Worm (Caenorhabditis elegans) whole organism, L4 larva: ENCODE measurements around the gene vem-1.
A peak's percentile ranks its signal among the peaks of the same experiment; 100 is the strongest.

Source experiments
- D1046.2 ChIP-seq: fragments of 200-800 bp; sonication (Bioruptor generic); IDR thresholded peaks from 2 replicates; pipeline ENCODE4 v1.3.6; 2022; ENCODE audit warnings: missing genetic modification characterization, missing compliant biosample characterization
- F10B5.3 ChIP-seq: sonication (generic microtip); optimal IDR thresholded peaks from 2 replicates; lab custom pipeline; 2016; ENCODE audit warnings: mild to moderate bottlenecking, missing genetic modification characterization, missing compliant biosample characterization
- F26F4.8 ChIP-seq: fragments of 200-800 bp; sonication (Bioruptor generic); conservative IDR thresholded peaks from 2 replicates; pipeline ENCODE4 v1.3.6; 2022; ENCODE audit warnings: missing genetic modification characterization, missing compliant biosample characterization
- F49E8.2 ChIP-seq: sonication (generic microtip); optimal IDR thresholded peaks from 2 replicates; lab custom pipeline; 2016; ENCODE audit warnings: missing compliant biosample characterization, mild to moderate bottlenecking, missing genetic modification characterization, borderline replicate concordance
- T20F7.1 ChIP-seq: fragments of 200-800 bp; sonication (Bioruptor generic); optimal IDR thresholded peaks from 2 replicates; lab custom pipeline; 2018; ENCODE audit warnings: mild to moderate bottlenecking, missing genetic modification characterization, missing compliant biosample characterization
- T26A8.4 ChIP-seq: fragments of 200-800 bp; sonication (Bioruptor generic); IDR thresholded peaks from 2 replicates; pipeline ENCODE4 v1.3.6; 2022; ENCODE audit warnings: missing genetic modification characterization, missing compliant biosample characterization
- Y48G9A.11 ChIP-seq: fragments of 200-800 bp; sonication (Bioruptor generic); IDR thresholded peaks from 2 replicates; pipeline ENCODE4 v1.3.6; 2022; ENCODE audit warnings: missing genetic modification reagents, missing genetic modification characterization, missing compliant biosample characterization
- Y5F2A.4 ChIP-seq: fragments of 200-800 bp; sonication (Bioruptor generic); optimal IDR thresholded peaks from 2 replicates; lab custom pipeline; 2018; ENCODE audit warnings: mild to moderate bottlenecking, missing genetic modification characterization, missing compliant biosample characterization
- Y75B8A.6 ChIP-seq: fragments of 200-800 bp; sonication (Bioruptor generic); IDR thresholded peaks from 2 replicates; pipeline ENCODE4 v1.3.6; 2022; ENCODE audit warnings: missing genetic modification reagents, missing genetic modification characterization, missing compliant biosample characterization
- aha-1 ChIP-seq: fragments of 150-350 bp; peaks from one replicate; lab custom pipeline; 2014; ENCODE audit warnings: missing biosample characterization, missing genetic modification characterization
- ceh-20 ChIP-seq: fragments of 200-800 bp; sonication (Bioruptor generic); IDR thresholded peaks from 2 replicates; pipeline ENCODE4 v1.3.6; 2022; ENCODE audit warnings: missing genetic modification reagents, missing genetic modification characterization, missing compliant biosample characterization
- ces-1 ChIP-seq: fragments of 150-350 bp; sonication (generic microtip); optimal IDR thresholded peaks from 4 replicates; lab custom pipeline; 2014; ENCODE audit warnings: missing biosample characterization, missing genetic modification reagents, missing genetic modification characterization
- cey-2 ChIP-seq: sonication (generic microtip); optimal IDR thresholded peaks from 3 replicates; lab custom pipeline; 2017; ENCODE audit warnings: missing genetic modification characterization, mild to moderate bottlenecking, missing compliant biosample characterization, antibody characterized with exemption, borderline replicate concordance; ENCODE audit not compliant: insufficient read depth
- ctbp-1 ChIP-seq: fragments of 200-800 bp; sonication (Bioruptor generic); IDR thresholded peaks from 2 replicates; pipeline ENCODE4 v1.3.6; 2022; ENCODE audit warnings: missing genetic modification reagents, missing genetic modification characterization, missing compliant biosample characterization
- daf-16 ChIP-seq, 3 experiments: sonication (generic microtip); optimal IDR thresholded peaks; 2 replicates each; lab custom pipeline; 2016 to 2017; ENCODE audit warnings: missing genetic modification characterization in 3 of 3, missing genetic modification reagents in 3 of 3, mild to moderate bottlenecking in 2 of 3, missing compliant biosample characterization in 2 of 3, missing biosample characterization in 1 of 3, moderate library complexity in 1 of 3
- dmd-6 ChIP-seq: fragments of 200-800 bp; sonication (Bioruptor generic); IDR thresholded peaks from 2 replicates; pipeline ENCODE4 v1.3.6; 2022; ENCODE audit warnings: missing genetic modification reagents, missing genetic modification characterization, missing compliant biosample characterization
- dmd-9 ChIP-seq: fragments of 200-800 bp; sonication (Bioruptor generic); IDR thresholded peaks from 2 replicates; pipeline ENCODE4 v1.3.6; 2022; ENCODE audit warnings: missing genetic modification reagents, missing genetic modification characterization, missing compliant biosample characterization
- dpl-1 ChIP-seq: fragments of 150-350 bp; optimal IDR thresholded peaks from 2 replicates; lab custom pipeline; 2014; ENCODE audit warnings: missing biosample characterization, missing genetic modification reagents, missing genetic modification characterization
- duxl-1 ChIP-seq: sonication (generic microtip); optimal IDR thresholded peaks from 2 replicates; lab custom pipeline; 2016; ENCODE audit warnings: mild to moderate bottlenecking, missing genetic modification characterization, moderate library complexity, missing compliant biosample characterization; ENCODE audit not compliant: poor library complexity
- dve-1 ChIP-seq: sonication (generic microtip); optimal IDR thresholded peaks from 2 replicates; lab custom pipeline; 2017; ENCODE audit warnings: antibody characterized with exemption, mild to moderate bottlenecking, missing genetic modification characterization, missing compliant biosample characterization; ENCODE audit not compliant: insufficient read depth
- fkh-10 ChIP-seq: fragments of 150-350 bp; optimal IDR thresholded peaks from 2 replicates; lab custom pipeline; 2014; ENCODE audit warnings: missing biosample characterization, missing genetic modification reagents, missing genetic modification characterization
- gei-8 ChIP-seq: fragments of 200-800 bp; sonication (Bioruptor generic); optimal IDR thresholded peaks from 2 replicates; lab custom pipeline; 2018; ENCODE audit warnings: mild to moderate bottlenecking, missing genetic modification characterization, missing compliant biosample characterization
- hif-1 ChIP-seq, 2 experiments: sonication (generic microtip); optimal IDR thresholded peaks; 2 replicates each; lab custom pipeline; 2016 to 2017; ENCODE audit warnings: missing compliant biosample characterization in 2 of 2, missing genetic modification characterization in 2 of 2, missing genetic modification reagents in 2 of 2, missing genotype in 2 of 2, mild to moderate bottlenecking in 1 of 2
- hlh-11 ChIP-seq: fragments of 200-800 bp; sonication (Bioruptor generic); optimal IDR thresholded peaks from 2 replicates; lab custom pipeline; 2018; ENCODE audit warnings: mild to moderate bottlenecking, missing genetic modification characterization, missing compliant biosample characterization
- jun-1 ChIP-seq: fragments of 150-350 bp; optimal IDR thresholded peaks from 2 replicates; lab custom pipeline; 2014; ENCODE audit warnings: missing biosample characterization, missing genetic modification reagents, missing genetic modification characterization
- lim-7 ChIP-seq: fragments of 200-800 bp; sonication (Bioruptor generic); IDR thresholded peaks from 2 replicates; pipeline ENCODE4 v1.3.6; 2022; ENCODE audit warnings: missing genetic modification characterization, missing compliant biosample characterization
- lin-38 ChIP-seq: fragments of 200-800 bp; sonication (Bioruptor generic); IDR thresholded peaks from 2 replicates; pipeline ENCODE4 v1.3.6; 2022; ENCODE audit warnings: missing genetic modification reagents, missing genetic modification characterization, missing compliant biosample characterization
- lin-39 ChIP-seq: fragments of 150-350 bp; optimal IDR thresholded peaks from 2 replicates; lab custom pipeline; 2014; ENCODE audit warnings: missing biosample characterization, missing genetic modification reagents, missing genetic modification characterization
- lir-3 ChIP-seq: sonication (generic microtip); optimal IDR thresholded peaks from 2 replicates; lab custom pipeline; 2016; ENCODE audit warnings: mild to moderate bottlenecking, missing genetic modification characterization, missing compliant biosample characterization
- mdt-29 ChIP-seq: fragments of 200-800 bp; sonication (Bioruptor generic); IDR thresholded peaks from 2 replicates; pipeline ENCODE4 v1.3.6; 2022; ENCODE audit warnings: missing genetic modification reagents, missing genetic modification characterization, missing compliant biosample characterization
- nhr-48 ChIP-seq: sonication (generic microtip); optimal IDR thresholded peaks from 2 replicates; lab custom pipeline; 2016; ENCODE audit warnings: mild to moderate bottlenecking, missing genetic modification characterization, missing compliant biosample characterization
- nhr-6 ChIP-seq: fragments of 150-350 bp; optimal IDR thresholded peaks from 2 replicates; lab custom pipeline; 2014; ENCODE audit warnings: missing biosample characterization, missing genetic modification characterization
- nhr-76 ChIP-seq: fragments of 150-350 bp; optimal IDR thresholded peaks from 2 replicates; lab custom pipeline; 2014; ENCODE audit warnings: missing biosample characterization, missing genetic modification characterization
- pqm-1 ChIP-seq: sonication (generic microtip); optimal IDR thresholded peaks from 2 replicates; lab custom pipeline; 2017; ENCODE audit warnings: missing biosample characterization, missing genetic modification characterization
- skn-1 ChIP-seq: fragments of 150-350 bp; optimal IDR thresholded peaks from 2 replicates; lab custom pipeline; 2014; ENCODE audit warnings: missing biosample characterization, missing genetic modification characterization
- snpc-1.2 ChIP-seq: fragments of 200-800 bp; sonication (Bioruptor generic); IDR thresholded peaks from 2 replicates; pipeline ENCODE4 v1.3.6; 2022; ENCODE audit warnings: missing genetic modification reagents, missing genetic modification characterization, missing compliant biosample characterization
- tag-97 ChIP-seq: fragments of 200-800 bp; sonication (Bioruptor generic); IDR thresholded peaks from 2 replicates; pipeline ENCODE4 v1.3.6; 2022; ENCODE audit warnings: missing genetic modification characterization, missing compliant biosample characterization
- unc-130 ChIP-seq: sonication (generic microtip); optimal IDR thresholded peaks from 2 replicates; lab custom pipeline; 2016; ENCODE audit warnings: missing genetic modification reagents, missing genetic modification characterization, missing compliant biosample characterization
- unc-39 ChIP-seq: sonication (generic microtip); optimal IDR thresholded peaks from 2 replicates; lab custom pipeline; 2017; ENCODE audit warnings: missing biosample characterization, missing genetic modification characterization
- zag-1 ChIP-seq: fragments of 150-350 bp; optimal IDR thresholded peaks from 2 replicates; lab custom pipeline; 2014; ENCODE audit warnings: missing biosample characterization, missing genetic modification characterization

Gene vem-1

ce11 chrX:8078374-8078773 lies 10.0 kb downstream of the vem-1 start (continued):
- TF ChIP-seq snpc-1.2 (GFP tag; lab: Robert Waterston, UW) (no peak), lim-7 (GFP tag; lab: Robert Waterston, UW) (no peak), hif-1 (tag; optimal IDR thresholded peaks at IDR 0.05; lab: Kevin White, UChicago) (no peak), Y75B8A.6 (GFP tag; lab: Robert Waterston, UW) (no peak), skn-1 (tag; lab: Kevin White, UChicago) (no peak), aha-1 (tag; lab: Kevin White, UChicago) (peak; percentile 1), pqm-1 (tag; lab: Kevin White, UChicago) (peak; percentile 24), Y5F2A.4 (GFP tag; lab: Kevin White, UChicago) (no peak), lin-39 (no peak), tag-97 (GFP tag; lab: Robert Waterston, UW) (no peak), F49E8.2 (no peak), lir-3 (tag; lab: Kevin White, UChicago) (no peak), nhr-6 (no peak), nhr-76 (tag; lab: Kevin White, UChicago) (no peak), zag-1 (tag; lab: Kevin White, UChicago) (no peak), ces-1 (GFP tag; lab: Kevin White, UChicago) (no peak), D1046.2 (GFP tag; lab: Robert Waterston, UW) (no peak), unc-39 (no peak), F10B5.3 (no peak), dmd-9 (GFP tag; lab: Robert Waterston, UW) (no peak), lin-38 (GFP tag; lab: Robert Waterston, UW) (no peak), cey-2 (tag; lab: Kevin White, UChicago) (no peak), dpl-1 (GFP tag; lab: Kevin White, UChicago) (no peak), mdt-29 (GFP tag; lab: Robert Waterston, UW) (no peak)

ce11 chrX:8077748-8078147 lies 10.6 kb downstream of the vem-1 start, which contains the start of gene C46F2.1:
C46F2.1 (plus strand) TSS chrX:8078048.
- no peak for TF ChIP-seq F26F4.8
- no peak for TF ChIP-seq ctbp-1 (GFP tag; lab: Robert Waterston, UW)
- TF ChIP-seq duxl-1 = no peak
- TF ChIP-seq T26A8.4 (GFP tag; lab: Robert Waterston, UW) = no peak
- TF ChIP-seq hlh-11 = peak; percentile 9
- TF ChIP-seq daf-16 (GFP tag; optimal IDR thresholded peaks at IDR 0.05; lab: Kevin White, UChicago) = no peak
- peak; percentile 30 for TF ChIP-seq daf-16 (tag; optimal IDR thresholded peaks at IDR 0.05; lab: Kevin White, UChicago)
- TF ChIP-seq nhr-48 = no peak
- no peak for TF ChIP-seq unc-39
- no peak for TF ChIP-seq dmd-6 (GFP tag; lab: Robert Waterston, UW)
- no peak for TF ChIP-seq ceh-20
- TF ChIP-seq gei-8 = no peak
- no peak for TF ChIP-seq aha-1 (tag; lab: Kevin White, UChicago)
- TF ChIP-seq T20F7.1 = no peak
- TF ChIP-seq cey-2 (tag; lab: Kevin White, UChicago) = no peak
- TF ChIP-seq unc-130 (GFP tag; lab: Kevin White, UChicago) = no peak
- TF ChIP-seq dve-1 (tag; lab: Kevin White, UChicago) = peak; percentile 45
- TF ChIP-seq fkh-10 (GFP tag; lab: Kevin White, UChicago) = no peak
- no peak for TF ChIP-seq Y48G9A.11 (GFP tag; lab: Robert Waterston, UW)
- no peak for TF ChIP-seq jun-1 (tag; lab: Kevin White, UChicago)
